Fruit fly (Drosophila melanogaster) whole organism, prepupa: ENCODE measurements around the gene CG13124.
A peak's percentile ranks its signal among the peaks of the same experiment; 100 is the strongest.

Source experiments
- Blimp-1 ChIP-seq: fragments of 200-800 bp; sonication (Bioruptor generic); optimal IDR thresholded peaks from 3 replicates; lab custom pipeline; 2017; ENCODE audit warnings: missing biosample characterization, missing genetic modification characterization, mild to moderate bottlenecking, moderate library complexity, missing genetic modification reagents
- CG10631 ChIP-seq: fragments of 200-800 bp; sonication (Bioruptor generic); optimal IDR thresholded peaks from 2 replicates; lab custom pipeline; 2016; ENCODE audit warnings: missing biosample characterization, missing genetic modification characterization
- CG10669 ChIP-seq: fragments of 200-800 bp; sonication (Bioruptor generic); optimal IDR thresholded peaks from 3 replicates; lab custom pipeline; 2018; ENCODE audit warnings: missing biosample characterization, mild to moderate bottlenecking, missing genetic modification characterization, moderate library complexity
- CG11294 ChIP-seq: fragments of 200-800 bp; sonication (Bioruptor generic); IDR thresholded peaks from 2 replicates; pipeline ENCODE4 v1.3.6; 2022; ENCODE audit warnings: missing biosample characterization, missing genetic modification characterization
- CG11762 ChIP-seq: fragments of 200-800 bp; sonication (Bioruptor generic); optimal IDR thresholded peaks from 3 replicates; lab custom pipeline; 2016; ENCODE audit warnings: missing biosample characterization, missing genetic modification characterization; ENCODE audit not compliant: insufficient read depth
- CG11902 ChIP-seq: fragments of 200-800 bp; sonication (Bioruptor generic); optimal IDR thresholded peaks from 3 replicates; lab custom pipeline; 2016; ENCODE audit warnings: missing biosample characterization, missing genetic modification characterization
- CG1621 ChIP-seq: fragments of 200-800 bp; sonication (Bioruptor generic); optimal IDR thresholded peaks from 3 replicates; lab custom pipeline; 2018; ENCODE audit warnings: missing biosample characterization, mild to moderate bottlenecking, missing genetic modification characterization
- CG3032 ChIP-seq: fragments of 200-800 bp; optimal IDR thresholded peaks from 2 replicates; lab custom pipeline; 2019; ENCODE audit warnings: missing biosample characterization, mild to moderate bottlenecking, missing genetic modification characterization, moderate library complexity
- CG31627 ChIP-seq: fragments of 200-800 bp; sonication (Bioruptor generic); optimal IDR thresholded peaks from 3 replicates; lab custom pipeline; 2016; ENCODE audit warnings: missing biosample characterization, missing genetic modification characterization
- CG32006 ChIP-seq: fragments of 200-800 bp; sonication (Bioruptor generic); optimal IDR thresholded peaks from 3 replicates; lab custom pipeline; 2017; ENCODE audit warnings: missing biosample characterization, mild to moderate bottlenecking, missing genetic modification characterization
- CG34406 ChIP-seq: fragments of 200-800 bp; sonication (Bioruptor generic); optimal IDR thresholded peaks from 3 replicates; lab custom pipeline; 2016; ENCODE audit warnings: missing biosample characterization, missing genetic modification characterization
- CG6163 ChIP-seq: fragments of 200-800 bp; sonication (Bioruptor generic); IDR thresholded peaks from 3 replicates; pipeline ENCODE4 v1.3.6; 2022; ENCODE audit warnings: missing biosample characterization, missing genetic modification characterization
- CG6276 ChIP-seq: fragments of 200-800 bp; sonication (Bioruptor generic); optimal IDR thresholded peaks from 2 replicates; lab custom pipeline; 2017; ENCODE audit warnings: missing biosample characterization, mild to moderate bottlenecking, missing genetic modification characterization
- CG6792 ChIP-seq: fragments of 200-800 bp; sonication (Bioruptor generic); optimal IDR thresholded peaks from 3 replicates; lab custom pipeline; 2016; ENCODE audit warnings: missing biosample characterization, missing genetic modification characterization
- CG6808 ChIP-seq: fragments of 200-800 bp; sonication (Bioruptor generic); optimal IDR thresholded peaks from 3 replicates; lab custom pipeline; 2017; ENCODE audit warnings: missing biosample characterization, missing genetic modification characterization, mild to moderate bottlenecking, moderate library complexity, missing genetic modification reagents
- CG6854 ChIP-seq: fragments of 200-800 bp; sonication (Bioruptor generic); optimal IDR thresholded peaks from 2 replicates; lab custom pipeline; 2017; ENCODE audit warnings: missing biosample characterization, mild to moderate bottlenecking, missing genetic modification characterization
- CG8119 ChIP-seq: fragments of 200-800 bp; sonication (Bioruptor generic); IDR thresholded peaks from 3 replicates; pipeline ENCODE4 v1.3.6; 2022; ENCODE audit warnings: missing biosample characterization, missing genetic modification characterization
- CG8319 ChIP-seq: fragments of 200-800 bp; sonication (Bioruptor generic); optimal IDR thresholded peaks from 3 replicates; lab custom pipeline; 2016; ENCODE audit warnings: missing biosample characterization, missing genetic modification characterization
- CG8632 ChIP-seq: fragments of 200-800 bp; sonication (Bioruptor generic); optimal IDR thresholded peaks from 3 replicates; lab custom pipeline; 2016; ENCODE audit warnings: missing biosample characterization, missing genetic modification characterization
- CG9139 ChIP-seq: fragments of 200-800 bp; sonication (Bioruptor generic); optimal IDR thresholded peaks from 3 replicates; lab custom pipeline; 2017; ENCODE audit warnings: missing biosample characterization, mild to moderate bottlenecking, missing genetic modification characterization
- Eip78C ChIP-seq: fragments of 200-800 bp; sonication (Bioruptor generic); peaks from one replicate; lab custom pipeline; 2016; ENCODE audit warnings: missing biosample characterization, missing genetic modification characterization
- Eip93F ChIP-seq: fragments of 200-800 bp; sonication (Bioruptor generic); optimal IDR thresholded peaks from 2 replicates; lab custom pipeline; 2016; ENCODE audit warnings: missing biosample characterization, mild to moderate bottlenecking, missing genetic modification characterization
- Ets21C ChIP-seq: fragments of 200-800 bp; sonication (Bioruptor generic); optimal IDR thresholded peaks from 3 replicates; lab custom pipeline; 2016; ENCODE audit warnings: missing biosample characterization, missing genetic modification characterization
- Ets96B ChIP-seq: fragments of 200-800 bp; optimal IDR thresholded peaks from 2 replicates; lab custom pipeline; 2019; ENCODE audit warnings: missing biosample characterization, mild to moderate bottlenecking, missing genetic modification characterization, moderate library complexity
- Hr38 ChIP-seq: sonication (Bioruptor generic); optimal IDR thresholded peaks from 2 replicates; lab custom pipeline; 2016; ENCODE audit warnings: missing biosample characterization, missing genetic modification characterization
- Hr39 ChIP-seq: fragments of 200-800 bp; sonication (Bioruptor generic); optimal IDR thresholded peaks from 2 replicates; lab custom pipeline; 2016; ENCODE audit warnings: missing biosample characterization, missing genetic modification characterization
- Lpt ChIP-seq: fragments of 200-800 bp; sonication (Bioruptor generic); optimal IDR thresholded peaks from 3 replicates; lab custom pipeline; 2016; ENCODE audit warnings: missing biosample characterization, missing genetic modification characterization
- Met ChIP-seq: fragments of 200-800 bp; sonication (Bioruptor generic); optimal IDR thresholded peaks from 3 replicates; lab custom pipeline; 2016; ENCODE audit warnings: missing biosample characterization, missing genetic modification characterization
- OdsH ChIP-seq: fragments of 200-800 bp; sonication (Bioruptor generic); optimal IDR thresholded peaks from 3 replicates; lab custom pipeline; 2016; ENCODE audit warnings: missing biosample characterization, missing genetic modification characterization
- Smox ChIP-seq: fragments of 200-800 bp; sonication (Bioruptor generic); optimal IDR thresholded peaks from 3 replicates; lab custom pipeline; 2016; ENCODE audit warnings: missing biosample characterization, missing genetic modification characterization
- Sox102F ChIP-seq: fragments of 200-800 bp; sonication (Bioruptor generic); optimal IDR thresholded peaks from 2 replicates; lab custom pipeline; 2016; ENCODE audit warnings: missing biosample characterization, mild to moderate bottlenecking, missing genetic modification characterization
- Sox14 ChIP-seq: fragments of 200-800 bp; sonication (Bioruptor generic); optimal IDR thresholded peaks from 3 replicates; lab custom pipeline; 2016; ENCODE audit warnings: missing biosample characterization, missing genetic modification characterization
- Sox15 ChIP-seq: fragments of 200-800 bp; sonication (Bioruptor generic); optimal IDR thresholded peaks from 3 replicates; lab custom pipeline; 2016; ENCODE audit warnings: missing biosample characterization, missing genetic modification characterization
- achi ChIP-seq: fragments of 200-800 bp; sonication (Bioruptor generic); optimal IDR thresholded peaks from 3 replicates; lab custom pipeline; 2016; ENCODE audit warnings: missing biosample characterization, missing genetic modification characterization
- acj6 ChIP-seq: fragments of 200-800 bp; sonication (Bioruptor generic); optimal IDR thresholded peaks from 3 replicates; lab custom pipeline; 2016; ENCODE audit warnings: missing biosample characterization, missing genetic modification characterization
- eg ChIP-seq: fragments of 200-800 bp; sonication (Bioruptor generic); IDR thresholded peaks from 3 replicates; pipeline ENCODE4 v1.3.6; 2022; ENCODE audit warnings: missing biosample characterization, missing genetic modification characterization
- esn ChIP-seq: fragments of 200-800 bp; sonication (Bioruptor generic); optimal IDR thresholded peaks from 2 replicates; lab custom pipeline; 2016; ENCODE audit warnings: missing biosample characterization, mild to moderate bottlenecking, missing genetic modification characterization, moderate library complexity
- fd59A ChIP-seq: fragments of 200-800 bp; sonication (Bioruptor generic); optimal IDR thresholded peaks from 2 replicates; lab custom pipeline; 2017; ENCODE audit warnings: missing biosample characterization, mild to moderate bottlenecking, missing genetic modification characterization, missing genetic modification reagents
- fkh ChIP-seq: fragments of 200-800 bp; sonication (Bioruptor generic); optimal IDR thresholded peaks from 3 replicates; lab custom pipeline; 2017; ENCODE audit warnings: missing biosample characterization, mild to moderate bottlenecking, missing genetic modification characterization, moderate library complexity
- lz ChIP-seq: fragments of 200-800 bp; sonication (Bioruptor generic); optimal IDR thresholded peaks from 3 replicates; lab custom pipeline; 2016; ENCODE audit warnings: missing biosample characterization, missing genetic modification characterization
- pdm3 ChIP-seq: fragments of 200-800 bp; sonication (Bioruptor generic); optimal IDR thresholded peaks from 3 replicates; lab custom pipeline; 2016; ENCODE audit warnings: missing biosample characterization, missing genetic modification characterization
- salr ChIP-seq, 2 experiments: fragments of 200-800 bp; sonication (Bioruptor generic); optimal IDR thresholded peaks; 3 replicates each; lab custom pipeline; 2016 to 2018; ENCODE audit warnings: missing biosample characterization in 2 of 2, missing genetic modification characterization in 2 of 2, mild to moderate bottlenecking in 1 of 2
- spab ChIP-seq: fragments of 200-800 bp; sonication (Bioruptor generic); optimal IDR thresholded peaks from 2 replicates; lab custom pipeline; 2017; ENCODE audit warnings: missing biosample characterization, mild to moderate bottlenecking, missing genetic modification characterization, missing genetic modification reagents
- ss ChIP-seq, 2 experiments: fragments of 200-800 bp; sonication (Bioruptor generic); optimal IDR thresholded peaks; 2 replicates in 1 of 2; 3 replicates in 1 of 2; lab custom pipeline; 2017 to 2018; ENCODE audit warnings: mild to moderate bottlenecking in 2 of 2, missing biosample characterization in 2 of 2, missing genetic modification characterization in 2 of 2, moderate library complexity in 1 of 2

CG13124 gene

DNA sequence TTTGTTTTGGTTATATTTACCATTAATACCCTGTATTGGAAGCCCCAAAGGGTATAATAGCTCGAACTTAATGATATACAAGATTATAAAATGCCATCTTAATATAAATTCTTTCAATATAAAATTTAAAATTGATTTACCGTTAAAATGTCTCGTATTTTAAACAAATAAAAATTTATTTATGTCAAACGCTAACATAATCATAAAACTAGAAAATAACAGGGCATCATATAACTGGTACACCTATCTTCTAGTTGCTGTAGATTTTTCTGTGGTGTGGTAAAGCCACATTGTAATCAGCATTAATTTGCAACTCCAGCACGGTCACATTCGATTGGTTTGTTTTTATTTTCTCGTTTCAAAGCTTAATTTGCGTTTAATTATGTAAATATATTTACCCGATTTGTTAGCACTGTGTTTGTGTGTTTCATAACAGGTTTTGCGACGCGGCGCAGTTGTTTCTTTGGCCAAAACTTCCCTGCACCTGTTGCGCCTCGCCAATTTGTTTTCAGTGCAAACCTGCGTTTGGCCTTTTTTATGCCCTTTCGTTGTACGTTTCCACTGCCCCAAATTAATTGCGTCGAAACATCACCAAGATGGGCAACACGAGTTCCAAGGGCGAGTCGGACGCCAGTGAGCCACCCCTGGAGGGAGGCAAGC lies 48.7 kb upstream of the CG13124 start, which contains the start of the genes CG4658 and CG5846 (continued):
- peak; percentile 92 for TF ChIP-seq CG3032 (tag; lab: Kevin White, UChicago)
- TF ChIP-seq salr (GFP tag; optimal IDR thresholded peaks at IDR 0.05; lab: Kevin White, UChicago): peak in 1 of 2 experiments; percentile 43
- no peak for TF ChIP-seq Eip93F (GFP tag; lab: Kevin White, UChicago)
- TF ChIP-seq CG11294 (GFP tag; lab: Robert Waterston, UW): peak; percentile 90
- peak; percentile 93 for TF ChIP-seq CG31627 (GFP tag; lab: Kevin White, UChicago)
- TF ChIP-seq CG8319 (GFP tag; lab: Kevin White, UChicago): peak; percentile 79
- TF ChIP-seq pdm3 (GFP tag; lab: Kevin White, UChicago): peak; percentile 95
- peak; percentile 90 for TF ChIP-seq CG11762
- peak in 1 of 2 experiments; percentile 78 for TF ChIP-seq ss (GFP tag; optimal IDR thresholded peaks at IDR 0.05; lab: Kevin White, UChicago)
- TF ChIP-seq Hr39 (GFP tag; lab: Kevin White, UChicago): peak; percentile 90
- peak; percentile 96 for TF ChIP-seq eg
- peak; percentile 95 for TF ChIP-seq CG8119 (GFP tag; lab: Robert Waterston, UW)
- peak; percentile 93 for TF ChIP-seq Smox (GFP tag; lab: Kevin White, UChicago)
- TF ChIP-seq fd59A (GFP tag; lab: Kevin White, UChicago): peak; percentile 74

DNA sequence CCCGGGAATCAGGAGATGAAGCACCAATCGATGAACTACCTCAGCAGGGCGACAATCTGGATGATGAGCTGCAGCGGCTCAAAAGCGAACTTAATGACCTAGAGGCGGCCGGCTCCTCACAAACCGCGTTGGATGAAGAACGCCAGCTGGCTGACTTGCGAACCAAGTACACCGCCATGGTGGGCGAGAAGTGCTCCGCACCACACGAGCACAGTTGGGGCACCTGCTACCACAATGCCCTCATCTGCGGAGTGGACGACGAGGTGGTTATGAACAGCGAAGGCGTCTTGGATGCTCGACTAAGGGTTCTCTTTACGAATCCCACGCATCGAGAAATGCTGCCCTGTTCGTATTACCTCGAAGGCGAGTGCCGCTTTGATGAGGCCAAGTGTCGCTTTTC lies 46.3 kb upstream of the CG13124 start:
- no peak for TF ChIP-seq Hr38 (GFP tag; lab: Kevin White, UChicago)
- no peak for TF ChIP-seq CG34406
- no peak for TF ChIP-seq OdsH
- TF ChIP-seq CG6854: no peak
- TF ChIP-seq Sox102F (GFP tag; lab: Kevin White, UChicago): no peak
- no peak for TF ChIP-seq Eip78C (GFP tag; lab: Kevin White, UChicago)
- no peak for TF ChIP-seq CG32006
- no peak for TF ChIP-seq eg
- no peak for TF ChIP-seq CG6792 (GFP tag; lab: Kevin White, UChicago)
- TF ChIP-seq pdm3 (GFP tag; lab: Kevin White, UChicago): no peak
- TF ChIP-seq acj6 (GFP tag; lab: Kevin White, UChicago): no peak
- TF ChIP-seq Ets21C (GFP tag; lab: Kevin White, UChicago): no peak
- TF ChIP-seq Smox (GFP tag; lab: Kevin White, UChicago): no peak
- TF ChIP-seq CG9139 (GFP tag; lab: Kevin White, UChicago): no peak
- no peak for TF ChIP-seq CG3032 (tag; lab: Kevin White, UChicago)

dm6 chr2L:9954119-9954518 lies 45.7 kb upstream of the CG13124 start, which contains the start of the genes CG13126 and CG4709:
Gene CG13126, minus strand, starts transcription at chr2L:9954181.
Gene CG4709, plus strand, starts transcription at chr2L:9954325.
- peak; percentile 64 for TF ChIP-seq Hr39 (GFP tag; lab: Kevin White, UChicago)
- peak; percentile 59 for TF ChIP-seq Sox15
- peak; percentile 87 for TF ChIP-seq CG6808 (GFP tag; lab: Kevin White, UChicago)
- peak; percentile 90 for TF ChIP-seq achi (GFP tag; lab: Kevin White, UChicago)
- peak; percentile 86 for TF ChIP-seq CG11762
- TF ChIP-seq Sox14 (GFP tag; lab: Kevin White, UChicago): peak; percentile 74
- peak; percentile 93 for TF ChIP-seq acj6 (GFP tag; lab: Kevin White, UChicago)
- TF ChIP-seq CG10631: peak; percentile 93
- peak; percentile 90 for TF ChIP-seq CG6163
- TF ChIP-seq CG11294 (GFP tag; lab: Robert Waterston, UW): peak; percentile 82
- peak; percentile 67 for TF ChIP-seq fkh (GFP tag; lab: Kevin White, UChicago)
- peak; percentile 83 for TF ChIP-seq Met (GFP tag; lab: Kevin White, UChicago)
- no peak for TF ChIP-seq Hr38 (GFP tag; lab: Kevin White, UChicago)
- TF ChIP-seq CG10669: peak; percentile 90
- peak; percentile 75 for TF ChIP-seq CG11902
- TF ChIP-seq lz (GFP tag; lab: Kevin White, UChicago): peak; percentile 74
- peak; percentile 90 for TF ChIP-seq esn (GFP tag; lab: Kevin White, UChicago)
- peak; percentile 85 for TF ChIP-seq Sox102F (GFP tag; lab: Kevin White, UChicago)
- peak; percentile 61 to 75 for TF ChIP-seq salr (GFP tag; optimal IDR thresholded peaks at IDR 0.05; lab: Kevin White, UChicago)
- peak; percentile 79 for TF ChIP-seq Blimp-1
- TF ChIP-seq Eip93F (GFP tag; lab: Kevin White, UChicago): peak; percentile 65
- peak; percentile 89 for TF ChIP-seq OdsH
- TF ChIP-seq pdm3 (GFP tag; lab: Kevin White, UChicago): peak; percentile 83
- TF ChIP-seq CG1621: peak; percentile 65
- TF ChIP-seq CG6792 (GFP tag; lab: Kevin White, UChicago): peak; percentile 86
- TF ChIP-seq fd59A (GFP tag; lab: Kevin White, UChicago): peak; percentile 59
- peak; percentile 65 for TF ChIP-seq CG31627 (GFP tag; lab: Kevin White, UChicago)
- TF ChIP-seq Eip78C (GFP tag; lab: Kevin White, UChicago): peak; percentile 96
- peak; percentile 85 for TF ChIP-seq spab (GFP tag; lab: Kevin White, UChicago)
- peak; percentile 95 for TF ChIP-seq Ets96B (tag; lab: Kevin White, UChicago)
- TF ChIP-seq CG6276: peak; percentile 88
- TF ChIP-seq CG8632 (GFP tag; lab: Kevin White, UChicago): peak; percentile 85
- peak; percentile 82 for TF ChIP-seq Lpt (GFP tag; lab: Kevin White, UChicago)
